Fruit fly (Drosophila melanogaster) whole organism, pupa: Measurements from ENCODE around the gene Ccn.

Experiments
- CG10348 ChIP-seq: fragments of 200-800 bp; sonication (Bioruptor generic); IDR thresholded peaks from 2 replicates; pipeline ENCODE4 v1.3.6; 2022; ENCODE audit warnings: missing biosample characterization, missing genetic modification characterization
- CG12605 ChIP-seq: fragments of 200-800 bp; sonication (Bioruptor generic); IDR thresholded peaks from 2 replicates; pipeline ENCODE4 v1.3.6; 2022; ENCODE audit warnings: missing biosample characterization, missing genetic modification characterization
- CG13204 ChIP-seq: fragments of 200-800 bp; sonication (Bioruptor generic); optimal IDR thresholded peaks from 2 replicates; lab custom pipeline; 2018; ENCODE audit warnings: missing biosample characterization, mild to moderate bottlenecking, missing genetic modification characterization, moderate library complexity
- CG17806 ChIP-seq: fragments of 200-800 bp; sonication (Bioruptor generic); optimal IDR thresholded peaks from 2 replicates; lab custom pipeline; 2018; ENCODE audit warnings: missing biosample characterization, mild to moderate bottlenecking, missing genetic modification characterization, moderate library complexity
- CG32121 ChIP-seq: fragments of 200-800 bp; sonication (Bioruptor generic); IDR thresholded peaks from 2 replicates; pipeline ENCODE4 v1.3.6; 2022; ENCODE audit warnings: missing biosample characterization, missing genetic modification characterization
- CG34367 ChIP-seq: fragments of 200-800 bp; sonication (Bioruptor generic); optimal IDR thresholded peaks from 2 replicates; lab custom pipeline; 2018; ENCODE audit warnings: missing biosample characterization, mild to moderate bottlenecking, missing genetic modification characterization
- CG8159 ChIP-seq: fragments of 200-800 bp; sonication (Bioruptor generic); optimal IDR thresholded peaks from 3 replicates; lab custom pipeline; 2018; ENCODE audit warnings: missing biosample characterization, mild to moderate bottlenecking, missing genetic modification characterization, moderate library complexity
- CG8301 ChIP-seq: fragments of 200-800 bp; sonication (Bioruptor generic); optimal IDR thresholded peaks from 2 replicates; lab custom pipeline; 2018; ENCODE audit warnings: missing biosample characterization, mild to moderate bottlenecking, missing genetic modification characterization
- D1 ChIP-seq: fragments of 200-800 bp; sonication (Bioruptor generic); optimal IDR thresholded peaks from 2 replicates; lab custom pipeline; 2018; ENCODE audit warnings: missing biosample characterization, mild to moderate bottlenecking, missing genetic modification characterization, moderate library complexity
- EcR ChIP-seq: fragments of 200-800 bp; sonication (Bioruptor generic); optimal IDR thresholded peaks from 3 replicates; lab custom pipeline; 2019; ENCODE audit warnings: missing biosample characterization, missing genetic modification characterization, mild to moderate bottlenecking, moderate library complexity, missing genetic modification reagents
- Pif1A ChIP-seq: fragments of 200-800 bp; sonication (Bioruptor generic); optimal IDR thresholded peaks from 3 replicates; lab custom pipeline; 2016; ENCODE audit warnings: missing biosample characterization, missing genetic modification characterization
- Snoo ChIP-seq: fragments of 200-800 bp; sonication (Bioruptor generic); optimal IDR thresholded peaks from 3 replicates; lab custom pipeline; 2017; ENCODE audit warnings: missing biosample characterization, mild to moderate bottlenecking, missing genetic modification characterization, inconsistent platforms
- fd96Ca ChIP-seq: fragments of 200-800 bp; sonication (Bioruptor generic); IDR thresholded peaks from 3 replicates; pipeline ENCODE4 v1.3.6; 2022; ENCODE audit warnings: missing biosample characterization, missing genetic modification characterization
- gl ChIP-seq: fragments of 200-800 bp; sonication (Bioruptor generic); optimal IDR thresholded peaks from 2 replicates; lab custom pipeline; 2018; ENCODE audit warnings: missing biosample characterization, mild to moderate bottlenecking, missing genetic modification characterization

- TF ChIP-seq CG34367 (no peak), CG17806 (tag; lab: Kevin White, UChicago) (no peak), CG8301 (tag; lab: Kevin White, UChicago) (no peak), Snoo (tag; lab: Kevin White, UChicago) (no peak), EcR (GFP tag; lab: Kevin White, UChicago) (no peak), CG10348 (GFP tag; lab: Robert Waterston, UW) (no peak), gl (tag; lab: Kevin White, UChicago) (no peak), CG12605 (GFP tag; lab: Robert Waterston, UW) (no peak), D1 (tag; lab: Kevin White, UChicago) (no peak), CG8159 (tag; lab: Kevin White, UChicago) (no peak), fd96Ca (GFP tag; lab: Robert Waterston, UW) (no peak), CG32121 (GFP tag; lab: Robert Waterston, UW) (no peak), CG13204 (no peak), Pif1A (GFP tag; lab: Kevin White, UChicago) (no peak)
Measured at dm6 chr3L:17647543-17647942, 42.3 kb upstream of the Ccn start.
